Worm (Caenorhabditis elegans) whole organism, L2 larva: ENCODE data around the gene R07B1.7.

Source experiments
- C34F6.9 ChIP-seq: fragments of 150-350 bp; optimal IDR thresholded peaks from 2 replicates; lab custom pipeline; 2014; ENCODE audit warnings: missing biosample characterization, missing genetic modification characterization
- R02D3.7 ChIP-seq: fragments of 150-350 bp; optimal IDR thresholded peaks from 2 replicates; lab custom pipeline; 2014; ENCODE audit warnings: missing biosample characterization, missing genetic modification characterization
- ama-1 ChIP-seq: fragments of 150-350 bp; optimal IDR thresholded peaks from 2 replicates; lab custom pipeline; 2018; ENCODE audit warnings: inconsistent platforms
- dmd-4 ChIP-seq: sonication (generic microtip); optimal IDR thresholded peaks from 2 replicates; lab custom pipeline; 2017; ENCODE audit warnings: missing biosample characterization, missing genetic modification characterization
- fos-1 ChIP-seq: fragments of 150-350 bp; optimal IDR thresholded peaks from 2 replicates; lab custom pipeline; 2014; ENCODE audit warnings: missing biosample characterization, missing genetic modification characterization
- lin-13 ChIP-seq: fragments of 150-350 bp; optimal IDR thresholded peaks from 2 replicates; lab custom pipeline; 2014; ENCODE audit warnings: missing biosample characterization, missing genetic modification reagents, missing genetic modification characterization
- lin-39 ChIP-seq: fragments of 150-350 bp; optimal IDR thresholded peaks from 2 replicates; lab custom pipeline; 2014; ENCODE audit warnings: missing biosample characterization, missing genetic modification reagents, missing genetic modification characterization
- snpc-4 ChIP-seq: fragments of 150-350 bp; optimal IDR thresholded peaks from 2 replicates; lab custom pipeline; 2014; ENCODE audit warnings: missing biosample characterization, missing genetic modification characterization
- unc-55 ChIP-seq: fragments of 150-350 bp; sonication (generic microtip); optimal IDR thresholded peaks from 3 replicates; lab custom pipeline; 2014; ENCODE audit warnings: missing biosample characterization, missing genetic modification reagents, missing genetic modification characterization

DNA sequence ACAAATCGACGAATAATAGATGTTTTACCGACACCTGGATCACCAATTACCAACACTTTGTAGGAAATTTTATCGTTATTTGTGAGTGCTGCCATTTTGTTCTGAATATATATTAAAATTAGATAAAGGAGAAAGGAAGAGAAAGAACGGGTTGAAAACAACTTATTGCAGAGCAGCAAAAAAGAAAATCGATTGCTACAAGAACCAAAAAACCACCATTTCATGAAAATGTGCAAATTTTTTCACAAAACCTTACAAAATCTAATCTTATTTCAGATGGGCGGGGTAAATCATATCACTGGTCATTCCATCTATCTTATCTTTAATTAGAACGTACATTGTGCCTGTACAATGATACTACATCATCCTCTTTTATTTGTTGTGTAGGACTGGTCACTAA, 13.2 kb downstream of the R07B1.7 start, which contains the start of gene glo-1:
- TF ChIP-seq fos-1 (tag; lab: Kevin White, UChicago): no peak
- no peak for TF ChIP-seq R02D3.7 (tag; lab: Kevin White, UChicago)
- TF ChIP-seq lin-13: no peak
- no peak for TF ChIP-seq unc-55
- TF ChIP-seq lin-39: no peak
- no peak for TF ChIP-seq C34F6.9 (tag; lab: Kevin White, UChicago)
- TF ChIP-seq dmd-4 (tag; lab: Kevin White, UChicago): no peak
- TF ChIP-seq snpc-4 (tag; lab: Kevin White, UChicago): no peak
- TF ChIP-seq ama-1 (lab: Kevin White, UChicago): no peak
